Worm (Caenorhabditis elegans) whole organism, early embryonic: ENCODE results near the gene R07E5.19.

Source experiments
- B0310.2 ChIP-seq: sonication (generic microtip); optimal IDR thresholded peaks from 2 replicates; lab custom pipeline; 2016; ENCODE audit warnings: mild to moderate bottlenecking, missing genetic modification characterization, missing compliant biosample characterization
- aly-1 ChIP-seq: sonication (generic microtip); optimal IDR thresholded peaks from 2 replicates; lab custom pipeline; 2016; ENCODE audit warnings: missing genetic modification characterization, missing compliant biosample characterization
- ama-1 ChIP-seq: fragments of 150-350 bp; optimal IDR thresholded peaks from 2 replicates; lab custom pipeline; 2014
- ceh-36 ChIP-seq: sonication (generic microtip); optimal IDR thresholded peaks from 2 replicates; lab custom pipeline; 2016; ENCODE audit warnings: missing genetic modification characterization, inconsistent platforms, missing compliant biosample characterization
- ets-7 ChIP-seq: sonication (generic microtip); optimal IDR thresholded peaks from 2 replicates; lab custom pipeline; 2016; ENCODE audit warnings: missing genotype, missing genetic modification characterization, missing compliant biosample characterization
- flt-1 ChIP-seq: fragments of 200-800 bp; sonication (Bioruptor generic); IDR thresholded peaks from 2 replicates; pipeline ENCODE4 v1.3.6; 2022; ENCODE audit warnings: missing genetic modification characterization, missing compliant biosample characterization
- hmbx-1 ChIP-seq: sonication (generic microtip); optimal IDR thresholded peaks from 2 replicates; lab custom pipeline; 2016; ENCODE audit warnings: mild to moderate bottlenecking, missing genetic modification characterization, missing compliant biosample characterization
- hmg-4 ChIP-seq: fragments of 200-800 bp; sonication (Bioruptor generic); optimal IDR thresholded peaks from 2 replicates; lab custom pipeline; 2018; ENCODE audit warnings: mild to moderate bottlenecking, missing genetic modification characterization, missing compliant biosample characterization
- hnd-1 ChIP-seq: sonication (generic microtip); optimal IDR thresholded peaks from 2 replicates; lab custom pipeline; 2016; ENCODE audit warnings: missing genetic modification characterization, missing compliant biosample characterization
- pes-1 ChIP-seq: fragments of 200-800 bp; sonication (Bioruptor generic); IDR thresholded peaks from 2 replicates; pipeline ENCODE4 v1.3.6; 2022; ENCODE audit warnings: missing genetic modification reagents, missing genetic modification characterization, missing compliant biosample characterization
- scrt-1 ChIP-seq: fragments of 200-800 bp; sonication (Bioruptor generic); IDR thresholded peaks from 2 replicates; pipeline ENCODE4 v1.3.6; 2022; ENCODE audit warnings: missing genetic modification characterization, missing compliant biosample characterization
- sea-1 ChIP-seq: fragments of 200-800 bp; sonication (Bioruptor generic); conservative IDR thresholded peaks from 2 replicates; pipeline ENCODE4 v1.3.6; 2022; ENCODE audit warnings: missing genetic modification characterization, missing compliant biosample characterization
- tra-4 ChIP-seq: sonication (generic microtip); optimal IDR thresholded peaks from 2 replicates; lab custom pipeline; 2017; ENCODE audit warnings: missing genetic modification characterization, missing compliant biosample characterization

- TF ChIP-seq ama-1 (lab: Kevin White, UChicago) (no peak), flt-1 (GFP tag; lab: Robert Waterston, UW) (no peak), sea-1 (GFP tag; lab: Robert Waterston, UW) (no peak), pes-1 (no peak), hmg-4 (GFP tag; lab: Kevin White, UChicago) (no peak), ets-7 (tag; lab: Kevin White, UChicago) (no peak), aly-1 (tag; lab: Kevin White, UChicago) (no peak), tra-4 (no peak), ceh-36 (tag; lab: Kevin White, UChicago) (no peak), hmbx-1 (tag; lab: Kevin White, UChicago) (no peak), B0310.2 (no peak), hnd-1 (tag; lab: Kevin White, UChicago) (no peak), scrt-1 (GFP tag; lab: Robert Waterston, UW) (no peak)
Observed at ce11 chrIII:4394496-4394895, 23.4 kb downstream of the R07E5.19 start, which contains the start of gene R07E5.4.
